Fruit fly (Drosophila melanogaster) whole organism, embryonic: ENCODE measurements around the gene pyd.

ENCODE experiments used
- ATbp ChIP-seq: fragments of 200-800 bp; sonication (Bioruptor generic); optimal IDR thresholded peaks from 2 replicates; lab custom pipeline; 2017; ENCODE audit warnings: missing biosample characterization, mild to moderate bottlenecking, missing genetic modification characterization, missing genetic modification reagents
- Antp ChIP-seq: fragments of 200-800 bp; sonication (Bioruptor generic); optimal IDR thresholded peaks from 3 replicates; lab custom pipeline; 2016; ENCODE audit warnings: missing biosample characterization, missing genetic modification characterization
- Blimp-1 ChIP-seq: fragments of 200-800 bp; sonication (Bioruptor generic); optimal IDR thresholded peaks from 3 replicates; lab custom pipeline; 2018; ENCODE audit warnings: missing biosample characterization, missing genetic modification characterization, mild to moderate bottlenecking, moderate library complexity, missing genetic modification reagents
- CG10431 ChIP-seq: fragments of 200-800 bp; sonication (Bioruptor generic); optimal IDR thresholded peaks from 3 replicates; lab custom pipeline; 2018; ENCODE audit warnings: missing biosample characterization, mild to moderate bottlenecking, missing genetic modification characterization
- CG12299 ChIP-seq: fragments of 200-800 bp; sonication (Bioruptor generic); optimal IDR thresholded peaks from 2 replicates; lab custom pipeline; 2018; ENCODE audit warnings: missing biosample characterization, mild to moderate bottlenecking, missing genetic modification characterization
- CG12391 ChIP-seq: fragments of 200-800 bp; sonication (Bioruptor generic); optimal IDR thresholded peaks from 3 replicates; lab custom pipeline; 2018; ENCODE audit warnings: missing biosample characterization, mild to moderate bottlenecking, missing genetic modification characterization, moderate library complexity
- CG12659 ChIP-seq: fragments of 200-800 bp; sonication (Bioruptor generic); optimal IDR thresholded peaks from 3 replicates; lab custom pipeline; 2017; ENCODE audit warnings: mild to moderate bottlenecking, missing biosample characterization, missing genetic modification reagents, missing genetic modification characterization
- CG17328 ChIP-seq: fragments of 200-800 bp; sonication (Bioruptor generic); IDR thresholded peaks from 2 replicates; pipeline ENCODE4 v1.3.6; 2022; ENCODE audit warnings: missing biosample characterization, missing genetic modification characterization
- CG31365 ChIP-seq: fragments of 200-800 bp; sonication (Bioruptor generic); optimal IDR thresholded peaks from 2 replicates; lab custom pipeline; 2018; ENCODE audit warnings: missing biosample characterization, mild to moderate bottlenecking, missing genetic modification characterization
- CG33557 ChIP-seq: fragments of 200-800 bp; sonication (Bioruptor generic); optimal IDR thresholded peaks from 2 replicates; lab custom pipeline; 2019; ENCODE audit warnings: missing biosample characterization, mild to moderate bottlenecking, missing genetic modification characterization, moderate library complexity
- CG4328 ChIP-seq: fragments of 200-800 bp; sonication (Bioruptor generic); optimal IDR thresholded peaks from 3 replicates; lab custom pipeline; 2017; ENCODE audit warnings: missing biosample characterization, missing genetic modification reagents, missing genetic modification characterization
- CG5245 ChIP-seq: fragments of 200-800 bp; sonication (Bioruptor generic); optimal IDR thresholded peaks from 3 replicates; lab custom pipeline; 2016; ENCODE audit warnings: missing biosample characterization, missing genetic modification characterization
- CG6813 ChIP-seq: fragments of 200-800 bp; sonication (Bioruptor generic); optimal IDR thresholded peaks from 2 replicates; lab custom pipeline; 2017; ENCODE audit warnings: missing biosample characterization, missing genetic modification characterization, mild to moderate bottlenecking, moderate library complexity, missing genetic modification reagents
- CG7372 ChIP-seq: fragments of 200-800 bp; sonication (Bioruptor generic); IDR thresholded peaks from 2 replicates; pipeline ENCODE4 v1.3.6; 2022; ENCODE audit warnings: missing biosample characterization, missing genetic modification characterization
- CG8359 ChIP-seq: fragments of 200-800 bp; sonication (Bioruptor generic); optimal IDR thresholded peaks from 2 replicates; lab custom pipeline; 2017; ENCODE audit warnings: missing biosample characterization, mild to moderate bottlenecking, missing genetic modification characterization, borderline replicate concordance
- CG8388 ChIP-seq: fragments of 200-800 bp; sonication (Bioruptor generic); optimal IDR thresholded peaks from 2 replicates; lab custom pipeline; 2019; ENCODE audit warnings: missing biosample characterization, mild to moderate bottlenecking, missing genetic modification characterization, moderate library complexity
- CG9817 ChIP-seq: fragments of 200-800 bp; sonication (Bioruptor generic); optimal IDR thresholded peaks from 2 replicates; lab custom pipeline; 2018; ENCODE audit warnings: missing biosample characterization, mild to moderate bottlenecking, missing genetic modification characterization, moderate library complexity
- Drgx ChIP-seq: fragments of 200-800 bp; sonication (Bioruptor generic); IDR thresholded peaks from 2 replicates; pipeline ENCODE4 v1.3.6; 2022; ENCODE audit warnings: missing biosample characterization, missing genetic modification characterization
- Fer3 ChIP-seq: fragments of 200-800 bp; sonication (Bioruptor generic); optimal IDR thresholded peaks from 2 replicates; lab custom pipeline; 2018; ENCODE audit warnings: missing biosample characterization, mild to moderate bottlenecking, missing genetic modification characterization, moderate library complexity
- H2.0 ChIP-seq: fragments of 200-800 bp; sonication (Bioruptor generic); IDR thresholded peaks from 2 replicates; pipeline ENCODE4 v1.3.6; 2022; ENCODE audit warnings: missing biosample characterization, missing genetic modification characterization
- Hmr ChIP-seq: fragments of 200-800 bp; sonication (Bioruptor generic); optimal IDR thresholded peaks from 3 replicates; lab custom pipeline; 2017; ENCODE audit warnings: mild to moderate bottlenecking, missing biosample characterization, missing genetic modification reagents, missing genetic modification characterization
- Hr78 ChIP-seq, 2 experiments: fragments of 200-800 bp in 1 of 2; fragments of >200 bp in 1 of 2; sonication (Bioruptor generic) in 1 of 2; optimal IDR thresholded peaks; 2 replicates each; lab custom pipeline; 2017 to 2019; ENCODE audit warnings: missing biosample characterization in 2 of 2, missing genetic modification characterization in 2 of 2, mild to moderate bottlenecking in 1 of 2, moderate library complexity in 1 of 2
- Max ChIP-seq: fragments of 200-800 bp; sonication (Bioruptor generic); optimal IDR thresholded peaks from 2 replicates; lab custom pipeline; 2016; ENCODE audit warnings: missing biosample characterization, mild to moderate bottlenecking, missing genetic modification characterization
- Poxn ChIP-seq: fragments of 200-800 bp; sonication (Bioruptor generic); IDR thresholded peaks from 2 replicates; pipeline ENCODE4 v1.3.6; 2022; ENCODE audit warnings: missing biosample characterization, missing genetic modification characterization
- Ssrp ChIP-seq: fragments of 200-800 bp; sonication (Bioruptor generic); optimal IDR thresholded peaks from 2 replicates; lab custom pipeline; 2018; ENCODE audit warnings: missing biosample characterization, mild to moderate bottlenecking, missing genetic modification characterization, moderate library complexity
- TFAM ChIP-seq: fragments of 200-800 bp; sonication (Bioruptor generic); optimal IDR thresholded peaks from 2 replicates; lab custom pipeline; 2017; ENCODE audit warnings: missing biosample characterization, missing genetic modification characterization, inconsistent platforms
- Xrp1 ChIP-seq: fragments of 200-800 bp; sonication (Bioruptor generic); IDR thresholded peaks from 2 replicates; pipeline ENCODE4 v1.3.6; 2022; ENCODE audit warnings: missing biosample characterization, missing genetic modification characterization
- abd-A ChIP-seq: fragments of 200-800 bp; sonication (Bioruptor generic); optimal IDR thresholded peaks from 3 replicates; lab custom pipeline; 2019; ENCODE audit warnings: missing biosample characterization, mild to moderate bottlenecking, missing genetic modification characterization, moderate library complexity
- btn ChIP-seq: fragments of 200-800 bp; sonication (Bioruptor generic); optimal IDR thresholded peaks from 2 replicates; lab custom pipeline; 2016; ENCODE audit warnings: missing biosample characterization, missing genetic modification characterization
- corto ChIP-seq: fragments of 200-800 bp; sonication (Bioruptor generic); optimal IDR thresholded peaks from 2 replicates; lab custom pipeline; 2016; ENCODE audit warnings: missing biosample characterization, mild to moderate bottlenecking, missing genetic modification characterization, moderate library complexity
- crp ChIP-seq, 2 experiments: fragments of 200-800 bp; sonication (Bioruptor generic); optimal IDR thresholded peaks; 2 replicates in 1 of 2; 3 replicates in 1 of 2; lab custom pipeline; 2017; ENCODE audit warnings: missing biosample characterization in 2 of 2, missing genetic modification characterization in 2 of 2, mild to moderate bottlenecking in 1 of 2, moderate library complexity in 1 of 2
- dpn ChIP-seq, 2 experiments: fragments of 200-800 bp; sonication (Bioruptor generic); optimal IDR thresholded peaks; 3 replicates each; lab custom pipeline; 2016; ENCODE audit warnings: missing biosample characterization in 2 of 2, missing genetic modification characterization in 2 of 2
- ewg ChIP-seq: fragments of 200-800 bp; sonication (Bioruptor generic); optimal IDR thresholded peaks from 3 replicates; lab custom pipeline; 2017; ENCODE audit warnings: mild to moderate bottlenecking, missing biosample characterization, missing genetic modification reagents, missing genetic modification characterization
- fru ChIP-seq: fragments of >200 bp; optimal IDR thresholded peaks from 2 replicates; lab custom pipeline; 2017
- gro ChIP-seq: fragments of 200-800 bp; sonication (Bioruptor generic); optimal IDR thresholded peaks from 2 replicates; lab custom pipeline; 2016; ENCODE audit warnings: missing biosample characterization, missing genetic modification characterization
- gsb ChIP-seq: fragments of 200-800 bp; sonication (Bioruptor generic); IDR thresholded peaks from 2 replicates; pipeline ENCODE4 v1.3.6; 2022; ENCODE audit warnings: missing biosample characterization, missing genetic modification characterization
- hkb ChIP-seq, 2 experiments: fragments of 200-800 bp in 1 of 2; fragments of >200 bp in 1 of 2; sonication (Bioruptor generic) in 1 of 2; IDR thresholded peaks in 1 of 2; optimal IDR thresholded peaks in 1 of 2; 2 replicates each; pipeline versions ENCODE4 v1.3.6 to Lab custom; 2017 to 2022; ENCODE audit warnings: missing biosample characterization in 1 of 2, missing genetic modification characterization in 1 of 2
- insv ChIP-seq, 2 experiments: fragments of 200-800 bp; sonication (Bioruptor generic); optimal IDR thresholded peaks; 3 replicates each; lab custom pipeline; 2016 to 2018; ENCODE audit warnings: missing biosample characterization in 2 of 2, missing genetic modification characterization in 2 of 2
- mirr ChIP-seq: fragments of 200-800 bp; sonication (Bioruptor generic); optimal IDR thresholded peaks from 3 replicates; lab custom pipeline; 2018; ENCODE audit warnings: missing biosample characterization, mild to moderate bottlenecking, missing genetic modification characterization
- pho ChIP-seq: fragments of 200-800 bp; sonication (Bioruptor generic); optimal IDR thresholded peaks from 2 replicates; lab custom pipeline; 2016; ENCODE audit warnings: missing biosample characterization, missing genetic modification characterization
- ro ChIP-seq: fragments of 200-800 bp; sonication (Bioruptor generic); IDR thresholded peaks from 2 replicates; pipeline ENCODE4 v1.3.6; 2022; ENCODE audit warnings: missing biosample characterization, missing genetic modification characterization
- sens ChIP-seq: fragments of 200-800 bp; sonication (Bioruptor generic); peaks from one replicate; lab custom pipeline; 2016; ENCODE audit warnings: missing biosample characterization, missing genetic modification characterization
- sisA ChIP-seq: fragments of 200-800 bp; sonication (Bioruptor generic); IDR thresholded peaks from 2 replicates; pipeline ENCODE4 v1.3.6; 2022; ENCODE audit warnings: missing biosample characterization, missing genetic modification characterization
- so ChIP-seq: fragments of 200-800 bp; sonication (Bioruptor generic); IDR thresholded peaks from 3 replicates; pipeline ENCODE4 v1.3.6; 2022; ENCODE audit warnings: missing biosample characterization, missing genetic modification characterization
- sqz ChIP-seq: fragments of 200-800 bp; sonication (Bioruptor generic); optimal IDR thresholded peaks from 3 replicates; lab custom pipeline; 2018; ENCODE audit warnings: missing biosample characterization, mild to moderate bottlenecking, missing genetic modification characterization
- sug ChIP-seq: fragments of 200-800 bp; optimal IDR thresholded peaks from 2 replicates; lab custom pipeline; 2019; ENCODE audit warnings: missing biosample characterization, mild to moderate bottlenecking, missing genetic modification characterization, moderate library complexity
- trem ChIP-seq: fragments of 200-800 bp; optimal IDR thresholded peaks from 3 replicates; lab custom pipeline; 2019; ENCODE audit warnings: missing biosample characterization, mild to moderate bottlenecking, missing genetic modification characterization, moderate library complexity
- ttk ChIP-seq: fragments of 200-800 bp; sonication (Bioruptor generic); IDR thresholded peaks from 2 replicates; pipeline ENCODE4 v2.1.2; 2022; ENCODE audit warnings: missing biosample characterization, missing genetic modification characterization
- unpg ChIP-seq: fragments of 200-800 bp; sonication (Bioruptor generic); optimal IDR thresholded peaks from 3 replicates; lab custom pipeline; 2018; ENCODE audit warnings: missing biosample characterization, mild to moderate bottlenecking, missing genetic modification characterization, moderate library complexity

The pyd gene

dm6 chr3R:8896740-8897139, 35.0 kb downstream of the pyd start (continued):
- TF ChIP-seq so (GFP tag; lab: Robert Waterston, UW) (peak; percentile 71; the same call in 1 of the 3 replicates), Ssrp (tag; lab: Kevin White, UChicago) (peak; percentile 52), CG9817 (tag; lab: Kevin White, UChicago) (peak; percentile 63), CG12659 (GFP tag; lab: Kevin White, UChicago) (peak; percentile 63), unpg (GFP tag; lab: Kevin White, UChicago) (peak; percentile 79), Max (GFP tag; lab: Kevin White, UChicago) (peak; percentile 38), CG10431 (no peak), sug (tag; lab: Kevin White, UChicago) (peak; percentile 27), Xrp1 (GFP tag; lab: Robert Waterston, UW) (peak; percentile 63; the same call in 1 of the 2 replicates), CG8388 (GFP tag; lab: Kevin White, UChicago) (peak; percentile 56), CG17328 (GFP tag; lab: Robert Waterston, UW) (peak; percentile 48; the same call in 1 of the 2 replicates), sens (peak; percentile 95), ATbp (GFP tag; lab: Kevin White, UChicago) (peak; percentile 69), CG8359 (GFP tag; lab: Kevin White, UChicago) (no peak), Drgx (GFP tag; lab: Robert Waterston, UW) (peak; percentile 85), CG31365 (tag; lab: Kevin White, UChicago) (peak; percentile 18), CG4328 (GFP tag; lab: Kevin White, UChicago) (peak; percentile 36), gsb (no peak; the same call in 1 of the 2 replicates), Hmr (peak; percentile 69), crp (GFP tag; optimal IDR thresholded peaks at IDR 0.05; lab: Kevin White, UChicago) (no peak), mirr (GFP tag; lab: Kevin White, UChicago) (peak; percentile 7), Hr78 (GFP tag; optimal IDR thresholded peaks at IDR 0.05; lab: Kevin White, UChicago) (no peak), sqz (GFP tag; lab: Kevin White, UChicago) (no peak), CG12299 (tag; lab: Kevin White, UChicago) (peak; percentile 29), H2.0 (GFP tag; lab: Robert Waterston, UW) (peak; percentile 33; the same call in 1 of the 2 replicates), CG5245 (no peak), CG33557 (GFP tag; lab: Kevin White, UChicago) (peak; percentile 36), trem (tag; lab: Kevin White, UChicago) (peak; percentile 15), abd-A (tag; lab: Kevin White, UChicago) (no peak), sisA (peak; percentile 34; the same call in 1 of the 2 replicates), Antp (peak; percentile 66), CG12391 (peak; percentile 68), CG6813 (GFP tag; lab: Kevin White, UChicago) (peak; percentile 49), TFAM (GFP tag; lab: Kevin White, UChicago) (no peak), hkb (optimal IDR thresholded peaks at IDR 0.05; lab: Kevin White, UChicago) (no peak), hkb (GFP tag; IDR thresholded peaks at IDR 0.05; lab: Robert Waterston, UW) (peak; percentile 75), btn (peak; percentile 41), Blimp-1 (GFP tag; lab: Kevin White, UChicago) (peak; percentile 68), corto (GFP tag; lab: Kevin White, UChicago) (no peak), ttk (0 out of 2 replicates have a peak, but pooled peaks have one; percentile 44), Poxn (GFP tag; lab: Robert Waterston, UW) (no peak), insv (GFP tag; optimal IDR thresholded peaks at IDR 0.05; lab: Kevin White, UChicago) (no peak), fru (lab: Kevin White, UChicago) (no peak), ewg (GFP tag; lab: Kevin White, UChicago) (peak; percentile 35), CG7372 (0 out of 2 replicates have a peak, but pooled peaks have one; percentile 38), ro (no peak), gro (GFP tag; lab: Kevin White, UChicago) (peak; percentile 23), dpn (GFP tag; optimal IDR thresholded peaks at IDR 0.05; lab: Kevin White, UChicago) (peak; percentile 55 to 70), pho (GFP tag; lab: Kevin White, UChicago) (peak; percentile 61), Fer3 (tag; lab: Kevin White, UChicago) (peak; percentile 62)
